Worm (Caenorhabditis elegans): ENCODE results near the gene snf-11.

ce11 chrV:11282272-11282671 lies 26.0 kb downstream of the snf-11 start, which contains the start of gene gly-20:
- TF ChIP-seq snpc-4 (GFP tag; optimal IDR thresholded peaks at IDR 0.05) (no peak), snpc-4 (tag; optimal IDR thresholded peaks at IDR 0.05) (no peak), lin-54 (GFP tag; optimal IDR thresholded peaks at IDR 0.05) (no peak), ama-1 (optimal IDR thresholded peaks at IDR 0.05) (no peak), ama-1 (GFP tag; optimal IDR thresholded peaks at IDR 0.05) (no peak)
